Worm (Caenorhabditis elegans) whole organism, mixed stage, embryonic: ENCODE results near the gene ceh-33.

Source experiments
- bed-3 ChIP-seq: fragments of 200-800 bp; sonication (Bioruptor generic); optimal IDR thresholded peaks from 3 replicates; lab custom pipeline; 2018; ENCODE audit warnings: mild to moderate bottlenecking, missing genetic modification characterization, moderate library complexity, missing compliant biosample characterization
- ces-1 ChIP-seq: fragments of 150-350 bp; optimal IDR thresholded peaks from 2 replicates; lab custom pipeline; 2014; ENCODE audit warnings: missing biosample characterization, missing genetic modification reagents, missing genetic modification characterization
- drap-1 ChIP-seq: fragments of 200-800 bp; sonication (Bioruptor generic); optimal IDR thresholded peaks from 3 replicates; lab custom pipeline; 2018; ENCODE audit warnings: mild to moderate bottlenecking, missing genetic modification characterization, missing compliant biosample characterization
- flh-1 ChIP-seq: fragments of 200-800 bp; sonication (Bioruptor generic); optimal IDR thresholded peaks from 2 replicates; lab custom pipeline; 2018; ENCODE audit warnings: mild to moderate bottlenecking, missing genetic modification characterization, moderate library complexity, missing compliant biosample characterization
- unc-62 ChIP-seq: fragments of 150-350 bp; optimal IDR thresholded peaks from 2 replicates; lab custom pipeline; 2014; ENCODE audit warnings: missing biosample characterization, missing genetic modification reagents, missing genetic modification characterization

DNA sequence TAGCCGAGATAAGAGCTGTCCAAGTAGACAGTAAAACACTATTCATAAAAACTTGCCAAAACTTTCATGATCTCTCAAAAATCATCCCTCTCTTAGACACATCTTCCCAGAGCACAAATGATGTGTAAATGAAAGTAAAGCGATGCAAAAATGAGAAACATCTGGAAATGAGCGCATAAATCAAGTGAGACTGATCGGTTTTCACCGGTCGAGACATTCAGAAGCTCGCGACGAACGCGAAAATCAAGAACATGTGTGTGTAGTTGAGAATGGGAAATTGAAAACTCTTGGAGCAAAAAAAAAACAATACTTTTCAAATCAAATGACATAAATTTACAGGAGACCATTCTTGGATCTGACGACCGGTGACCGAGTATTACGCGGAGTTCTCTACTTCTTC lies 20.1 kb downstream of the ceh-33 start:
- TF ChIP-seq drap-1 (no peak), flh-1 (GFP tag; lab: Kevin White, UChicago) (no peak), unc-62 (GFP tag; lab: Kevin White, UChicago) (no peak), ces-1 (GFP tag; lab: Kevin White, UChicago) (no peak), bed-3 (GFP tag; lab: Kevin White, UChicago) (no peak)
